Worm (Caenorhabditis elegans) whole organism, L1 larva: Measurements from ENCODE around the gene rsr-2.

Source experiments
- ceh-82 ChIP-seq, 3 experiments: fragments of 150-350 bp in 1 of 3; sonication (generic microtip) in 2 of 3; optimal IDR thresholded peaks; 2 replicates each; lab custom pipeline; 2014 to 2017; ENCODE audit warnings: missing biosample characterization in 3 of 3, missing genetic modification characterization in 3 of 3
- elt-2 ChIP-seq: sonication (generic microtip); optimal IDR thresholded peaks from 2 replicates; lab custom pipeline; 2016; ENCODE audit warnings: missing genetic modification characterization, mild to moderate bottlenecking, inconsistent platforms, missing compliant biosample characterization, missing genetic modification reagents
- mep-1 ChIP-seq: fragments of 150-350 bp; optimal IDR thresholded peaks from 2 replicates; lab custom pipeline; 2014; ENCODE audit warnings: missing biosample characterization, missing genetic modification characterization
- ztf-4 ChIP-seq: fragments of 150-350 bp; optimal IDR thresholded peaks from 2 replicates; lab custom pipeline; 2014; ENCODE audit warnings: missing biosample characterization, missing genetic modification characterization

- TF ChIP-seq mep-1 (tag; lab: Kevin White, UChicago) (no peak), ztf-4 (no peak), ceh-82 (tag; optimal IDR thresholded peaks at IDR 0.05; lab: Kevin White, UChicago) (no peak), elt-2 (tag; lab: Kevin White, UChicago) (no peak)
These were observed 49.8 kb upstream of the rsr-2 start for ce11 chrII:12175398-12175797.
